Worm (Caenorhabditis elegans): ENCODE data around the gene F36A4.2.

The F36A4.2 gene

ce11 chrIV:4270925-4271324 is at the start of gene F36A4.2:
TSS of gene F36A4.2 (plus strand) at chrIV:4271225.
- TF ChIP-seq nhr-11 (tag; optimal IDR thresholded peaks at IDR 0.05), result no peak
- no peak for TF ChIP-seq ceh-18 (tag; optimal IDR thresholded peaks at IDR 0.05)
- no peak for TF ChIP-seq K09A11.1 (tag; optimal IDR thresholded peaks at IDR 0.05; ENCODE audit: insufficient read depth)
- TF ChIP-seq pqm-1 (tag; optimal IDR thresholded peaks at IDR 0.05), result no peak
- no peak for TF ChIP-seq madf-2 (tag; optimal IDR thresholded peaks at IDR 0.05)
- no peak for TF ChIP-seq unc-55 (GFP tag; optimal IDR thresholded peaks at IDR 0.05)
- TF ChIP-seq ceh-6 (GFP tag; optimal IDR thresholded peaks at IDR 0.05), result no peak
- TF ChIP-seq pax-1 (tag; optimal IDR thresholded peaks at IDR 0.05), result no peak
- no peak for TF ChIP-seq ahr-1 (tag; optimal IDR thresholded peaks at IDR 0.05)
- TF ChIP-seq syd-9 (tag; optimal IDR thresholded peaks at IDR 0.05), result no peak
- TF ChIP-seq nhr-232 (tag; optimal IDR thresholded peaks at IDR 0.05), result no peak
- TF ChIP-seq che-1 (tag; optimal IDR thresholded peaks at IDR 0.05), result no peak
- TF ChIP-seq pha-2 (tag; optimal IDR thresholded peaks at IDR 0.05), result no peak
- no peak for TF ChIP-seq dve-1 (tag; optimal IDR thresholded peaks at IDR 0.05)
- no peak for TF ChIP-seq ceh-9 (tag; optimal IDR thresholded peaks at IDR 0.05)

ce11 chrIV:4225851-4226250 is 45.2 kb upstream of the F36A4.2 start, which contains the start of gene srbc-71:
TSS of gene srbc-71 (minus strand) at chrIV:4225951.
- TF ChIP-seq ama-1 (optimal IDR thresholded peaks at IDR 0.05) (no peak), ceh-48 (tag; optimal IDR thresholded peaks at IDR 0.05) (no peak)

- no peak for TF ChIP-seq ceh-31 (tag; optimal IDR thresholded peaks at IDR 0.05)
- TF ChIP-seq pha-4 (tag; optimal IDR thresholded peaks at IDR 0.05), result no peak
- no peak for TF ChIP-seq lin-11 (tag; optimal IDR thresholded peaks at IDR 0.05)
- TF ChIP-seq ceh-45 (GFP tag; IDR thresholded peaks at IDR 0.05), result no peak
- no peak for TF ChIP-seq elt-4 (tag; optimal IDR thresholded peaks at IDR 0.05)
- TF ChIP-seq npax-4 (tag; optimal IDR thresholded peaks at IDR 0.05), result no peak
- no peak for TF ChIP-seq ceh-48 (tag; optimal IDR thresholded peaks at IDR 0.05)
Observed at ce11 chrIV:4227917-4228316, 43.1 kb upstream of the F36A4.2 start, which contains the start of gene srbc-70. TSS of gene srbc-70 (minus strand) at chrIV:4228017.

- TF ChIP-seq hlh-30 (tag; optimal IDR thresholded peaks at IDR 0.05; ENCODE audit: insufficient read depth) (no peak), sox-4 (tag; optimal IDR thresholded peaks at IDR 0.05) (no peak), ceh-22 (tag; optimal IDR thresholded peaks at IDR 0.05) (no peak), tbx-7 (tag; optimal IDR thresholded peaks at IDR 0.05) (no peak), ahr-1 (tag; optimal IDR thresholded peaks at IDR 0.05) (no peak), pha-2 (tag; optimal IDR thresholded peaks at IDR 0.05) (no peak), elt-2 (tag; optimal IDR thresholded peaks at IDR 0.05) (no peak), pha-4 (tag; optimal IDR thresholded peaks at IDR 0.05) (no peak), unc-3 (GFP tag; conservative IDR thresholded peaks at IDR 0.05) (no peak), unc-3 (tag; optimal IDR thresholded peaks at IDR 0.05) (no peak), sox-2 (GFP tag; IDR thresholded peaks at IDR 0.05) (no peak)
Observed at ce11 chrIV:4235315-4236024, 35.6 kb upstream of the F36A4.2 start, which contains the start of the genes zipt-2.2 and dpy-13. TSS of gene zipt-2.2 (minus strand) at chrIV:4235365. TSS of gene dpy-13 (plus strand) at chrIV:4235614.

- peak; percentile 1 for TF ChIP-seq C08G9.2 (tag; optimal IDR thresholded peaks at IDR 0.05)
- peak; percentile 25 for TF ChIP-seq mec-3 (tag; optimal IDR thresholded peaks at IDR 0.05; ENCODE audit: borderline replicate concordance)
- no peak for TF ChIP-seq gmeb-2 (tag; optimal IDR thresholded peaks at IDR 0.05)
- TF ChIP-seq dve-1 (tag; optimal IDR thresholded peaks at IDR 0.05), result no peak
Observed at ce11 chrIV:4236025-4236407, 35.0 kb upstream of the F36A4.2 start.

Data from whole organism, late embryonic.